Fruit fly (Drosophila melanogaster) whole organism, embryonic: ENCODE measurements around the gene gro.

Source experiments
- Asciz ChIP-seq: fragments of 200-800 bp; sonication (Bioruptor generic); optimal IDR thresholded peaks from 2 replicates; lab custom pipeline; 2017; ENCODE audit warnings: missing biosample characterization, mild to moderate bottlenecking, missing genetic modification characterization, missing genetic modification reagents
- Atf-2 ChIP-seq: fragments of 200-800 bp; sonication (Bioruptor generic); optimal IDR thresholded peaks from 2 replicates; lab custom pipeline; 2016; ENCODE audit warnings: missing biosample characterization, missing genetic modification characterization
- Atf3 ChIP-seq: fragments of 200-800 bp; sonication (Bioruptor generic); optimal IDR thresholded peaks from 3 replicates; lab custom pipeline; 2016; ENCODE audit warnings: missing biosample characterization, missing genetic modification characterization
- Atf6 ChIP-seq: fragments of 200-800 bp; sonication (Bioruptor generic); IDR thresholded peaks from 2 replicates; pipeline ENCODE4 v1.3.6; 2022; ENCODE audit warnings: missing biosample characterization, missing genetic modification characterization
- Bteb2 ChIP-seq: fragments of 200-800 bp; sonication (Bioruptor generic); optimal IDR thresholded peaks from 2 replicates; lab custom pipeline; 2016; ENCODE audit warnings: missing biosample characterization, missing genetic modification characterization
- CG11085 ChIP-seq: fragments of 200-800 bp; sonication (Bioruptor generic); IDR thresholded peaks from 2 replicates; pipeline ENCODE4 v1.3.6; 2022; ENCODE audit warnings: missing biosample characterization, missing genetic modification characterization
- CG11696 ChIP-seq: fragments of 200-800 bp; sonication (Bioruptor generic); IDR thresholded peaks from 2 replicates; pipeline ENCODE4 v1.3.6; 2022; ENCODE audit warnings: missing biosample characterization, missing genetic modification characterization
- CG15514 ChIP-seq: fragments of 200-800 bp; sonication (Bioruptor generic); optimal IDR thresholded peaks from 3 replicates; lab custom pipeline; 2017; ENCODE audit warnings: missing biosample characterization, missing genetic modification characterization, mild to moderate bottlenecking, moderate library complexity, missing genetic modification reagents
- CG17359 ChIP-seq: fragments of 200-800 bp; sonication (Bioruptor generic); optimal IDR thresholded peaks from 3 replicates; lab custom pipeline; 2018; ENCODE audit warnings: missing biosample characterization, mild to moderate bottlenecking, missing genetic modification characterization, moderate library complexity
- CG17361 ChIP-seq: fragments of 200-800 bp; sonication (Bioruptor generic); IDR thresholded peaks from 3 replicates; pipeline ENCODE4 v1.3.6; 2022; ENCODE audit warnings: missing biosample characterization, missing genetic modification characterization
- CG3726 ChIP-seq: fragments of 200-800 bp; sonication (Bioruptor generic); IDR thresholded peaks from 3 replicates; pipeline ENCODE4, ENCODE4 v1.3.6; 2022; ENCODE audit warnings: missing biosample characterization, missing genetic modification characterization
- CG42726 ChIP-seq: fragments of 200-800 bp; sonication (Bioruptor generic); IDR thresholded peaks from 2 replicates; pipeline ENCODE4 v1.3.6; 2022; ENCODE audit warnings: missing biosample characterization, missing genetic modification characterization; ENCODE audit not compliant: partially characterized antibody
- CG5245 ChIP-seq: fragments of 200-800 bp; sonication (Bioruptor generic); optimal IDR thresholded peaks from 3 replicates; lab custom pipeline; 2016; ENCODE audit warnings: missing biosample characterization, missing genetic modification characterization
- CG6272 ChIP-seq: fragments of 200-800 bp; sonication (Bioruptor generic); IDR thresholded peaks from 2 replicates; pipeline ENCODE4 v1.3.6; 2022; ENCODE audit warnings: missing biosample characterization, missing genetic modification characterization
- CG6654 ChIP-seq: fragments of 200-800 bp; sonication (Bioruptor generic); optimal IDR thresholded peaks from 2 replicates; lab custom pipeline; 2017; ENCODE audit warnings: missing biosample characterization, mild to moderate bottlenecking, missing genetic modification characterization
- CG8765 ChIP-seq: fragments of 200-800 bp; sonication (Bioruptor generic); IDR thresholded peaks from 2 replicates; pipeline ENCODE4 v1.3.6; 2022; ENCODE audit warnings: missing biosample characterization, missing genetic modification characterization
- CG8924 ChIP-seq: fragments of 200-800 bp; optimal IDR thresholded peaks from 3 replicates; lab custom pipeline; 2019; ENCODE audit warnings: missing biosample characterization, mild to moderate bottlenecking, missing genetic modification characterization, moderate library complexity
- CG9817 ChIP-seq: fragments of 200-800 bp; sonication (Bioruptor generic); optimal IDR thresholded peaks from 2 replicates; lab custom pipeline; 2018; ENCODE audit warnings: missing biosample characterization, mild to moderate bottlenecking, missing genetic modification characterization, moderate library complexity
- CG9932 ChIP-seq: fragments of 200-800 bp; sonication (Bioruptor generic); IDR thresholded peaks from 2 replicates; pipeline ENCODE4 v1.3.6; 2022; ENCODE audit warnings: missing biosample characterization, missing genetic modification characterization
- CoRest ChIP-seq: fragments of 200-800 bp; sonication (Bioruptor generic); optimal IDR thresholded peaks from 3 replicates; lab custom pipeline; 2018; ENCODE audit warnings: missing biosample characterization, mild to moderate bottlenecking, missing genetic modification characterization, moderate library complexity
- D ChIP-seq, 2 experiments: fragments of 200-800 bp in 1 of 2; fragments of >200 bp in 1 of 2; sonication (Bioruptor generic) in 1 of 2; optimal IDR thresholded peaks; 2 replicates in 1 of 2; 3 replicates in 1 of 2; lab custom pipeline; 2017; ENCODE audit warnings: mild to moderate bottlenecking in 1 of 2, missing biosample characterization in 1 of 2, missing genetic modification characterization in 1 of 2, missing genetic modification reagents in 1 of 2
- Dbx ChIP-seq: fragments of 200-800 bp; sonication (Bioruptor generic); IDR thresholded peaks from 3 replicates; pipeline ENCODE4 v1.3.6; 2022; ENCODE audit warnings: missing biosample characterization, missing genetic modification characterization
- Dip3 ChIP-seq: fragments of 200-800 bp; sonication (Bioruptor generic); optimal IDR thresholded peaks from 3 replicates; lab custom pipeline; 2016; ENCODE audit warnings: missing biosample characterization, missing genetic modification characterization
- Dp ChIP-seq: fragments of 200-800 bp; sonication (Bioruptor generic); optimal IDR thresholded peaks from 2 replicates; lab custom pipeline; 2018; ENCODE audit warnings: missing biosample characterization, mild to moderate bottlenecking, missing genetic modification characterization, moderate library complexity
- Ets65A ChIP-seq: fragments of 200-800 bp; sonication (Bioruptor generic); peaks from one replicate; lab custom pipeline; 2016; ENCODE audit warnings: missing biosample characterization, missing genetic modification characterization
- Gug ChIP-seq: fragments of 200-800 bp; sonication (Bioruptor generic); IDR thresholded peaks from 4 replicates; pipeline ENCODE4 v1.3.6; 2022; ENCODE audit warnings: missing biosample characterization, missing genetic modification characterization
- Hr39 ChIP-seq: fragments of >200 bp; optimal IDR thresholded peaks from 2 replicates; lab custom pipeline; 2017
- Opbp ChIP-seq: fragments of 200-800 bp; sonication (Bioruptor generic); IDR thresholded peaks from 3 replicates; pipeline ENCODE4 v1.3.6; 2022; ENCODE audit warnings: missing biosample characterization, missing genetic modification characterization; ENCODE audit not compliant: partially characterized antibody
- Optix ChIP-seq: fragments of 200-800 bp; sonication (Bioruptor generic); IDR thresholded peaks from 3 replicates; pipeline ENCODE4 v1.3.6; 2022; ENCODE audit warnings: missing biosample characterization, missing genetic modification characterization
- Sox100B ChIP-seq: fragments of 200-800 bp; sonication (Bioruptor generic); optimal IDR thresholded peaks from 3 replicates; lab custom pipeline; 2018; ENCODE audit warnings: missing biosample characterization, mild to moderate bottlenecking, missing genetic modification characterization
- Tbp ChIP-seq: fragments of >200 bp; optimal IDR thresholded peaks from 2 replicates; lab custom pipeline; 2018; ENCODE audit warnings: missing biosample characterization, missing genetic modification characterization
- ac ChIP-seq: fragments of 200-800 bp; sonication (Bioruptor generic); optimal IDR thresholded peaks from 3 replicates; lab custom pipeline; 2017; ENCODE audit warnings: missing biosample characterization, mild to moderate bottlenecking, missing genetic modification characterization
- bbx ChIP-seq: fragments of 200-800 bp; sonication (Bioruptor generic); IDR thresholded peaks from 2 replicates; pipeline ENCODE4 v1.3.6; 2022; ENCODE audit warnings: missing biosample characterization, missing genetic modification characterization; ENCODE audit not compliant: partially characterized antibody
- crol ChIP-seq: fragments of 200-800 bp; sonication (Bioruptor generic); IDR thresholded peaks from 2 replicates; pipeline ENCODE4 v1.3.6; 2022; ENCODE audit warnings: missing biosample characterization, missing genetic modification characterization
- cwo ChIP-seq: fragments of 200-800 bp; sonication (Bioruptor generic); optimal IDR thresholded peaks from 3 replicates; lab custom pipeline; 2017; ENCODE audit warnings: missing biosample characterization, missing genetic modification characterization, mild to moderate bottlenecking, moderate library complexity, missing genetic modification reagents
- emc ChIP-seq: fragments of 200-800 bp; sonication (Bioruptor generic); optimal IDR thresholded peaks from 2 replicates; lab custom pipeline; 2016; ENCODE audit warnings: missing biosample characterization, missing genetic modification characterization
- kni ChIP-seq: fragments of 200-800 bp; sonication (Bioruptor generic); optimal IDR thresholded peaks from 3 replicates; lab custom pipeline; 2017; ENCODE audit warnings: mild to moderate bottlenecking, missing biosample characterization, missing genetic modification reagents, missing genetic modification characterization
- knrl ChIP-seq: fragments of 200-800 bp; sonication (Bioruptor generic); IDR thresholded peaks from 3 replicates; pipeline ENCODE4 v1.3.6; 2022; ENCODE audit warnings: missing biosample characterization, missing genetic modification characterization; ENCODE audit not compliant: partially characterized antibody
- mld ChIP-seq: fragments of 200-800 bp; sonication (Bioruptor generic); IDR thresholded peaks from 3 replicates; pipeline ENCODE4 v1.3.6; 2022; ENCODE audit warnings: missing biosample characterization, missing genetic modification characterization; ENCODE audit not compliant: partially characterized antibody
- nerfin-1 ChIP-seq: fragments of 200-800 bp; sonication (Bioruptor generic); optimal IDR thresholded peaks from 3 replicates; lab custom pipeline; 2019; ENCODE audit warnings: missing biosample characterization, mild to moderate bottlenecking, missing genetic modification characterization, moderate library complexity
- nmo ChIP-seq: fragments of 200-800 bp; sonication (Bioruptor generic); optimal IDR thresholded peaks from 2 replicates; lab custom pipeline; 2018; ENCODE audit warnings: missing biosample characterization, mild to moderate bottlenecking, missing genetic modification characterization, moderate library complexity
- odd ChIP-seq: fragments of 200-800 bp; sonication (Bioruptor generic); optimal IDR thresholded peaks from 2 replicates; lab custom pipeline; 2017; ENCODE audit warnings: missing biosample characterization, mild to moderate bottlenecking, missing genetic modification characterization
- pho ChIP-seq: fragments of 200-800 bp; sonication (Bioruptor generic); optimal IDR thresholded peaks from 2 replicates; lab custom pipeline; 2016; ENCODE audit warnings: missing biosample characterization, missing genetic modification characterization
- pros ChIP-seq: fragments of 200-800 bp; sonication (Bioruptor generic); optimal IDR thresholded peaks from 3 replicates; lab custom pipeline; 2019; ENCODE audit warnings: missing biosample characterization, mild to moderate bottlenecking, missing genetic modification characterization, moderate library complexity
- salm ChIP-seq: fragments of 200-800 bp; sonication (Bioruptor generic); optimal IDR thresholded peaks from 2 replicates; lab custom pipeline; 2018; ENCODE audit warnings: missing biosample characterization, mild to moderate bottlenecking, missing genetic modification characterization
- sens ChIP-seq: fragments of 200-800 bp; sonication (Bioruptor generic); peaks from one replicate; lab custom pipeline; 2016; ENCODE audit warnings: missing biosample characterization, missing genetic modification characterization
- sna ChIP-seq: fragments of 200-800 bp; sonication (Bioruptor generic); IDR thresholded peaks from 2 replicates; pipeline ENCODE4 v1.3.6; 2022; ENCODE audit warnings: missing biosample characterization, missing genetic modification characterization; ENCODE audit not compliant: partially characterized antibody
- toy ChIP-seq: fragments of 200-800 bp; sonication (Bioruptor generic); IDR thresholded peaks from 2 replicates; pipeline ENCODE4 v1.3.6; 2022; ENCODE audit warnings: missing biosample characterization, missing genetic modification characterization
- ttk ChIP-seq: fragments of 200-800 bp; sonication (Bioruptor generic); IDR thresholded peaks from 2 replicates; pipeline ENCODE4 v2.1.2; 2022; ENCODE audit warnings: missing biosample characterization, missing genetic modification characterization

The gro gene

DNA sequence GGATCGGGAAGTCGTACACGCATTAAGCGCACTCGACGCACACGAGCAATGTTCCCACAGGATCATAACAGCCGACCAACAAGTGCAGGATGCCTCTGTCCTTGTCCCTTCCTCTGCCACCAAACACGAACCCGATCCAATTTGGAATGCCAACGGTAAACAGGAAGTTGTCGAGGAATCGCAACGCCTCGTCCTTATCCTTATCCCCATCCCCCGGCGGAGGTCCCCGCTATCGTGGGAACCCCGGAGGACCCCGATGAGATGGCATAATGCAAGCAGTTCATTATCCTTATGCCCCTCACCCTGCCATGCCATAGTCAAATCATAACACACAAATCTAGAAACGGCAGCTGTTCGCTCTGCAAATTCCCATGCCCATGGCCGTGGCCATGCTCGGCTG, 42.4 kb upstream of the gro start (continued):
- TF ChIP-seq Asciz (GFP tag; lab: Kevin White, UChicago), result no peak
- no peak for TF ChIP-seq nmo
- TF ChIP-seq crol (GFP tag; lab: Robert Waterston, UW), result peak; percentile 66
- TF ChIP-seq Atf3 (GFP tag; lab: Kevin White, UChicago), result no peak
- TF ChIP-seq sens (GFP tag; lab: Kevin White, UChicago), result peak; percentile 53
- TF ChIP-seq ac (GFP tag; lab: Kevin White, UChicago), result peak; percentile 84
- no peak for TF ChIP-seq Atf-2 (GFP tag; lab: Kevin White, UChicago)
- no peak for TF ChIP-seq CG5245 (GFP tag; lab: Kevin White, UChicago)

DNA sequence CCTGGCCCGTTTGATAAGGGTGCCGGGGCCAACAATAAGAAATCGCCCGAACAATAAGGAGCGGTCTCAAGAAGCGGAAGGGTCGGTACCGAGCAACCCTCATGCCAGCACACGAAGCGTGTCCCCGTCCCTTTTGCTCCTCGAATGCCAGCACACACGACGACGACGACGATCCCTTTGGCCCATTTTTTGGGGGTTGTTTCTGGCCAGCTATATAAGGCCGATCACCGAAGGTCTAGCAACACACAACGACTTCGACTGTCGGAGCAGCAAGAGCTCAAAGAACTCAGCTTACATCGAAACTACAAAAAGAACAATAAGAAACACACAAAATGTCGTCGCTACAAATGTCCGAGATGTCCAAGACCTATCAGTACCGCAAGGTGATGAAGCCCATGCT, 41.9 kb upstream of the gro start:
- TF ChIP-seq Ets65A (GFP tag; lab: Kevin White, UChicago) (no peak), mld (GFP tag; lab: Robert Waterston, UW) (no peak), kni (GFP tag; lab: Kevin White, UChicago) (peak; percentile 65), sens (GFP tag; lab: Kevin White, UChicago) (peak; percentile 15), Optix (GFP tag; lab: Robert Waterston, UW) (no peak), odd (GFP tag; lab: Kevin White, UChicago) (no peak), CG8924 (tag; lab: Kevin White, UChicago) (no peak), CG11696 (GFP tag; lab: Robert Waterston, UW) (no peak), CG3726 (GFP tag; lab: Robert Waterston, UW) (no peak), Opbp (GFP tag; lab: Robert Waterston, UW) (peak; percentile 22; the same call in 1 of the 3 replicates), nerfin-1 (tag; lab: Kevin White, UChicago) (peak; percentile 97), CG9817 (tag; lab: Kevin White, UChicago) (no peak), Atf6 (GFP tag; lab: Robert Waterston, UW) (no peak), salm (tag; lab: Kevin White, UChicago) (no peak), CG17361 (no peak), knrl (GFP tag; lab: Robert Waterston, UW) (no peak), CG8765 (GFP tag; lab: Robert Waterston, UW) (no peak), CG6272 (no peak), sna (GFP tag; lab: Robert Waterston, UW) (no peak), CG11085 (no peak), emc (no peak), bbx (peak; percentile 56; the same call in 1 of the 2 replicates), Sox100B (GFP tag; lab: Kevin White, UChicago) (no peak), CG42726 (GFP tag; lab: Robert Waterston, UW) (no peak), CG15514 (no peak), Atf-2 (GFP tag; lab: Kevin White, UChicago) (no peak), Dip3 (GFP tag; lab: Kevin White, UChicago) (no peak), Tbp (peak; percentile 95), Bteb2 (no peak), Dp (GFP tag; lab: Kevin White, UChicago) (no peak), CG9932 (GFP tag; lab: Robert Waterston, UW) (no peak), D (optimal IDR thresholded peaks at IDR 0.05; lab: Kevin White, UChicago) (peak; percentile 88), D (GFP tag; optimal IDR thresholded peaks at IDR 0.05; lab: Kevin White, UChicago) (no peak), CG17359 (tag; lab: Kevin White, UChicago) (no peak), CG6654 (GFP tag; lab: Kevin White, UChicago) (no peak), Hr39 (lab: Kevin White, UChicago) (no peak), cwo (no peak), Dbx (no peak), Gug (GFP tag; lab: Robert Waterston, UW) (no peak), pho (no peak), toy (GFP tag; lab: Robert Waterston, UW) (no peak), ttk (GFP tag; lab: Robert Waterston, UW) (0 out of 2 replicates have a peak, but pooled peaks have one; percentile 17), CoRest (tag; lab: Kevin White, UChicago) (no peak), pros (GFP tag; lab: Kevin White, UChicago) (peak; percentile 98)
